Worm (Caenorhabditis elegans) whole organism, L4 larva: ENCODE measurements around the gene F54D12.10.

ENCODE experiments used
- Y105C5A.15 ChIP-seq: fragments of 200-800 bp; sonication (Bioruptor generic); IDR thresholded peaks from 2 replicates; pipeline ENCODE4 v1.3.6; 2022; ENCODE audit warnings: missing genetic modification characterization, missing compliant biosample characterization
- attf-4 ChIP-seq: sonication (generic microtip); optimal IDR thresholded peaks from 3 replicates; lab custom pipeline; 2017; ENCODE audit warnings: missing biosample characterization, missing genetic modification characterization
- daf-12 ChIP-seq: fragments of 150-350 bp; optimal IDR thresholded peaks from 2 replicates; lab custom pipeline; 2014; ENCODE audit warnings: missing biosample characterization, missing genetic modification reagents, missing genetic modification characterization
- dmd-6 ChIP-seq: fragments of 200-800 bp; sonication (Bioruptor generic); IDR thresholded peaks from 2 replicates; pipeline ENCODE4 v1.3.6; 2022; ENCODE audit warnings: missing genetic modification reagents, missing genetic modification characterization, missing compliant biosample characterization
- hmg-1.1 ChIP-seq: fragments of 200-800 bp; sonication (Bioruptor generic); IDR thresholded peaks from 2 replicates; pipeline ENCODE4 v1.3.6; 2022; ENCODE audit warnings: missing genetic modification reagents, missing genetic modification characterization, missing compliant biosample characterization
- lin-38 ChIP-seq: fragments of 200-800 bp; sonication (Bioruptor generic); IDR thresholded peaks from 2 replicates; pipeline ENCODE4 v1.3.6; 2022; ENCODE audit warnings: missing genetic modification reagents, missing genetic modification characterization, missing compliant biosample characterization
- nhr-28 ChIP-seq: fragments of 150-350 bp; optimal IDR thresholded peaks from 2 replicates; lab custom pipeline; 2014; ENCODE audit warnings: missing biosample characterization, missing genetic modification characterization
- php-3 ChIP-seq: fragments of 200-800 bp; sonication (Bioruptor generic); IDR thresholded peaks from 2 replicates; pipeline ENCODE4 v1.3.6; 2022; ENCODE audit warnings: missing genetic modification reagents, missing genetic modification characterization, missing compliant biosample characterization
- skn-1 ChIP-seq: fragments of 150-350 bp; optimal IDR thresholded peaks from 2 replicates; lab custom pipeline; 2014; ENCODE audit warnings: missing biosample characterization, missing genetic modification characterization
- snpc-4 ChIP-seq: fragments of 150-350 bp; optimal IDR thresholded peaks from 2 replicates; lab custom pipeline; 2014; ENCODE audit warnings: missing biosample characterization, missing genetic modification characterization

DNA sequence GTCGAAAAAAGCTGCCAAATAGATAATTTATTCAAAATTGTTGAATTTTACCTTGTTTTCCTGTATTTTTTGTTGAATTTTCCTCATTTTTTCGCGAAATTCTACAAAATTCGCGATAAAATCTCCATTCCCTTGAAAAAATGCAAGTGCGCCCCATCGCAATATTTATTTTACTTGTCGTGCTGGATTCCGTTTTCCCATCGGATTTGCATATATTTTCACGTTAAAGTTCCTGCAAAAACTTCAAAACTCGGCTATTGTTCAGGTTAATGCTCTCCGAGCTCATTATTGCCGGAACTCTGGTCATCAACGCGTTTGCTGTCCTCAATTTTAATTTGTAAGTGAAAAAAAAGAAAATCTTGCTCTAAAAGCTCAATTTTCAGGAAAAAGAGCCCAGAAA, 24.9 kb upstream of the F54D12.10 start, which contains the start of the genes Y51H7C.41 and cogc-4:
- TF ChIP-seq php-3 (GFP tag; lab: Robert Waterston, UW) (no peak), nhr-28 (no peak), daf-12 (tag; lab: Kevin White, UChicago) (no peak), attf-4 (no peak), skn-1 (no peak), dmd-6 (GFP tag; lab: Robert Waterston, UW) (no peak), hmg-1.1 (no peak), lin-38 (GFP tag; lab: Robert Waterston, UW) (peak; percentile 55), Y105C5A.15 (GFP tag; lab: Robert Waterston, UW) (no peak), snpc-4 (tag; lab: Kevin White, UChicago) (no peak)
